Worm (Caenorhabditis elegans): ENCODE results near the gene fut-3.
"Not testable (repeated sequence)": the region's sequence is repeated elsewhere in the genome, so short reads cannot be mapped to it uniquely, and the experiment has no call there.

Gene fut-3

DNA sequence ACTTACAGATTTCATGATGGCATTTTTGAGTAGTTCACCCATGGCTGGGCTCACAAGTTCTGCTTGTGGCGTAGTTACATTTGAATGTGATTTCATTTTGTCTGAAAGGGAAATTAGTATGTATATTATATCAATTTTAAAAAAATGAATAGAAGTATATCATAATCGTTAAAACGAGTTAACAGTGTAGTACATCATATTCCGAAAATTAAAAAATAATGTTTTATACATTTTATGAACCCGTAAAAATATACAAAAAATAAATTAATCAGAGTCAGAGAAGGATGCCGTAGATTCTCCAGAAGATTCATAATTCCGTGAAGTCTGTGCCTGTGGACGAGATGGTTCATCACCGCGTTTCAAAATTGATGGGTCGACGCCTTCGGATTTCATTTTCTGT is 12.6 kb downstream of the fut-3 start, which contains the start of gene F59E12.9:
Gene F59E12.9 (minus strand): TSS at position 101 of the 400 bp plus-strand sequence.
- no peak for TF ChIP-seq tbx-37 (GFP tag; conservative IDR thresholded peaks at IDR 0.05)
- TF ChIP-seq ceh-13 (GFP tag; optimal IDR thresholded peaks at IDR 0.05): no peak
- no peak for TF ChIP-seq pes-1 (GFP tag; IDR thresholded peaks at IDR 0.05)
- no peak for TF ChIP-seq flt-1 (GFP tag; IDR thresholded peaks at IDR 0.05)
- no peak for TF ChIP-seq tra-4 (tag; optimal IDR thresholded peaks at IDR 0.05)
- no peak for TF ChIP-seq ama-1 (optimal IDR thresholded peaks at IDR 0.05)
- TF ChIP-seq ceh-36 (tag; optimal IDR thresholded peaks at IDR 0.05): no peak
- TF ChIP-seq hmbx-1 (tag; optimal IDR thresholded peaks at IDR 0.05): no peak
- TF ChIP-seq scrt-1 (GFP tag; IDR thresholded peaks at IDR 0.05): no peak
- TF ChIP-seq hnd-1 (tag; optimal IDR thresholded peaks at IDR 0.05): no peak
- TF ChIP-seq tbx-11 (GFP tag; IDR thresholded peaks at IDR 0.05): no peak
- no peak for TF ChIP-seq ets-7 (tag; optimal IDR thresholded peaks at IDR 0.05)
- TF ChIP-seq aly-1 (tag; optimal IDR thresholded peaks at IDR 0.05): no peak
- no peak for TF ChIP-seq hmg-4 (GFP tag; optimal IDR thresholded peaks at IDR 0.05)
- no peak for TF ChIP-seq B0310.2 (tag; optimal IDR thresholded peaks at IDR 0.05)
- TF ChIP-seq F13C5.2 (tag; optimal IDR thresholded peaks at IDR 0.05): no peak

DNA sequence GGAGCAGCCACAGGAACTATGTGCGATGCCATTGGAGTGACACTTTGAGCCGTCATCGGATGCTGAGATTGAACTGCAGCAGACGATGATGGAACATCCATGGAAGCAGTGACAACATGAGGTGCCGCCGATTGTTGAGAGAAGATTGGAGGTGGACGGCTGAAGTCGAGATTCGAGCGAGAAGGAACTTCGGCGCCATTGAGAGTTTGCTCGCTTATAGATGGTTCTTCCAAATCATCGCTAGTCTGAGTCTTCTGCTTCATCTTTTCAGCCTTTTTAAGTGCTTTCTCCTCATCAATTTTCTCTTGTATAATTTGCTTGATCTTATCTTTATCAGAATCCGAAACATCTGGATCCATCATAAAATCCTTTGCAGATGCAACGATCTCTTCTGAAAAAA is 17.5 kb downstream of the fut-3 start:
- no peak for TF ChIP-seq B0310.2 (tag; optimal IDR thresholded peaks at IDR 0.05)
- TF ChIP-seq ama-1 (optimal IDR thresholded peaks at IDR 0.05): no peak
- TF ChIP-seq hmg-4 (GFP tag; optimal IDR thresholded peaks at IDR 0.05): no peak

DNA sequence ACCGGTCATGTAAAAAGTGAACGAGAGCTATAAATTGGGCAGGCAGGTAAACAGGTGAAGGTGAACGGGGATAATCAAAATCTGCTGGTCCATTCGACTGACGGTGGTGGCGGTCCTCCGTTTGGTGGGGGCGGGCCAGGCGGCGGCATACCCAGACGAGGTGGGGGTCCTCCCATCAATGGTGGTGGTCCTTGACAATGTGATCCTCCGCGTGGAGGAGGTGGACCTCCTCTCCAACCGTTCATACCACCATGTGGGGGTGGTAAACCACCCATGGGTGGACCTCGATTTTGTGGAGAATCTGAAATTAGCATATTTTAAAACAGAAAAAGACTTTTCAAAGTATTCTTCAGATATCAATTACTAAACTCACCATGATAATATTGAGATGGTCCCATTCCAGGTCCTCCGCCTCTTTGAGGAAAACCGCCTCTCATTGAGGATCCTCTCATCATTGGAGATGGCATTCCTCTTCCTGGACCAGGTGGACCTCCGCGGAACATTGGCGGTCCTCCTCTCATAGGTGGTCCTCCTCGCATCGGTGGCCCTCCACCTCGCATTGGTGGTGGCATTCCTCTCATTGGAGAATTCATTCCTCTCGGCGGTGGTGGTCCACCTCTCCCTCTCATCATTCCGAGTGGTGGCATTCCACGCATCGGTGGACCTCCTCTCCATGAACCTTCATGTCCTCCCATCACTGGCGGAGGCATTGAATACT is 19.1 kb downstream of the fut-3 start:
- no peak for TF ChIP-seq hmg-4 (GFP tag; optimal IDR thresholded peaks at IDR 0.05)
- TF ChIP-seq aly-1 (tag; optimal IDR thresholded peaks at IDR 0.05): no peak
- no peak for TF ChIP-seq hnd-1 (tag; optimal IDR thresholded peaks at IDR 0.05)
- TF ChIP-seq tra-4 (tag; optimal IDR thresholded peaks at IDR 0.05): no peak
- no peak for TF ChIP-seq ceh-36 (tag; optimal IDR thresholded peaks at IDR 0.05)
- no peak for TF ChIP-seq pes-1 (GFP tag; IDR thresholded peaks at IDR 0.05)
- TF ChIP-seq F13C5.2 (tag; optimal IDR thresholded peaks at IDR 0.05): no peak
- TF ChIP-seq B0310.2 (tag; optimal IDR thresholded peaks at IDR 0.05): no peak
- TF ChIP-seq scrt-1 (GFP tag; IDR thresholded peaks at IDR 0.05): no peak
- no peak for TF ChIP-seq tbx-11 (GFP tag; IDR thresholded peaks at IDR 0.05)
- no peak for TF ChIP-seq sea-1 (GFP tag; conservative IDR thresholded peaks at IDR 0.05)
- TF ChIP-seq ets-7 (tag; optimal IDR thresholded peaks at IDR 0.05): no peak
- no peak for TF ChIP-seq hmbx-1 (tag; optimal IDR thresholded peaks at IDR 0.05)

DNA sequence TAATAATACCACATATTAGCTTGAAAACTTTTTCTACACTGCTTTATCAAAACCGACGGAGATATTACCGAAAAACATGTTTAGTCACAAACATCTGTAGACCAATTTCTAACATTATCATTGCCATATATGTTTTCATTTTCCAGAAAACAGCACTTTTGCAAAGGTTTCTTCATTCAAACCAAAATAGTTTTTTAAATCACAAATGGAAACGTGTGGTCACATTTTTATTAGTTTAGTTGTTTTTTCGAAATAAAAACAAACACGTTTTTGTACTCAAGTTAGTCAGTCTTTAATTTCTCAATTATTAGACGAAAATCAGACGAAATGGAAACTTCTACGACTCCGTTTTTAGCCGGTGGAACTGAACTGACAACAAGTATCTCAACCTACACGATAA is 21.5 kb downstream of the fut-3 start, which contains the start of gene F59E12.3:
Gene F59E12.3 (plus strand): TSS at position 301 of the 400 bp plus-strand sequence.
- TF ChIP-seq tra-4 (tag; optimal IDR thresholded peaks at IDR 0.05) (no peak), F13C5.2 (tag; optimal IDR thresholded peaks at IDR 0.05) (no peak), aly-1 (tag; optimal IDR thresholded peaks at IDR 0.05) (no peak), pes-1 (GFP tag; IDR thresholded peaks at IDR 0.05) (no peak), ceh-36 (tag; optimal IDR thresholded peaks at IDR 0.05) (no peak), ama-1 (optimal IDR thresholded peaks at IDR 0.05) (no peak), tbx-11 (GFP tag; IDR thresholded peaks at IDR 0.05) (no peak), scrt-1 (GFP tag; IDR thresholded peaks at IDR 0.05) (no peak), B0310.2 (tag; optimal IDR thresholded peaks at IDR 0.05) (no peak), hmbx-1 (tag; optimal IDR thresholded peaks at IDR 0.05) (no peak), hmg-4 (GFP tag; optimal IDR thresholded peaks at IDR 0.05) (no peak), ets-7 (tag; optimal IDR thresholded peaks at IDR 0.05) (no peak), tbx-37 (GFP tag; conservative IDR thresholded peaks at IDR 0.05) (no peak), flt-1 (GFP tag; IDR thresholded peaks at IDR 0.05) (no peak)

DNA sequence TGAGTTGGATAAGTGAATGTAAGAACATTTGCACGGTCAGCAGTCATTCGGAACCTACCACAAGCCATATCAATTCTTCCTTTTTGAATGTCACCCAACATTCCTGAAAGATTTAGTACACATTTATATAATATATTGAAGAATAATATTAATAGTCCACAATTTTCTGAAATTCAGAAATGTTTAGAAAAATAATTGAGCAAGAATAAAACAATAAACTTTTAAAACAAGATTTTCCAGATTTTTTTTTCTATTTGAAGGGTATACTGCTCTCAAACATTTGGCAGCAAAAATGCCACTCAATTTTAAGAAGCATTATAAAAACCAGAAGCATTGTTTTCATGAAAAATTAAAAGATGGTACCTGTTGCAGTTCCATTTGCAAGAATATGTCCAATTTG is 22.7 kb downstream of the fut-3 start, which contains the start of gene F59E12.8:
Gene F59E12.8 (minus strand): TSS at position 101 of the 400 bp plus-strand sequence.
- TF ChIP-seq flt-1 (GFP tag; IDR thresholded peaks at IDR 0.05) (no peak), tra-4 (tag; optimal IDR thresholded peaks at IDR 0.05) (no peak), sea-1 (GFP tag; conservative IDR thresholded peaks at IDR 0.05) (no peak), tbx-11 (GFP tag; IDR thresholded peaks at IDR 0.05) (no peak), hmg-4 (GFP tag; optimal IDR thresholded peaks at IDR 0.05) (no peak), pes-1 (GFP tag; IDR thresholded peaks at IDR 0.05) (no peak), ceh-36 (tag; optimal IDR thresholded peaks at IDR 0.05) (no peak), ets-7 (tag; optimal IDR thresholded peaks at IDR 0.05) (no peak), ama-1 (optimal IDR thresholded peaks at IDR 0.05) (no peak), aly-1 (tag; optimal IDR thresholded peaks at IDR 0.05) (no peak), hnd-1 (tag; optimal IDR thresholded peaks at IDR 0.05) (no peak), scrt-1 (GFP tag; IDR thresholded peaks at IDR 0.05) (no peak), hmbx-1 (tag; optimal IDR thresholded peaks at IDR 0.05) (no peak)

DNA sequence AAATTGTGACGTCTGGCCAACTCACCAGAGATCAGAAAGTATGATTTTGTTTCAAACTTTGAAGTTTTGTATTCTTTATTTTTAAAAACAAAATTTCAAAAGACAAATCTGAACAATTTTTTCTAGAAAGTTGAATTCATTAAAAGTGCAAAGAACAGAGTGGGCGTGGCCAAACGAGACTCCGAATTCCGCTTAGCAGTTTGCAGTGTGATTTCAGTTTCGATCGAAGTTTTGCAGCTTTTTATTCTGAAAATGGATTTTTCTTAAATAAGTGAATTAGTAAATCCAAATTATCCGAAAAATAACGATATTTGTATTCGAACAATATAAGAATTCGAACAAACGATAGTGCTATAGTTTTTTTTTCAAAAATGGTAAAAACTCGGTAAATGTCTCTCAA is 26.1 kb downstream of the fut-3 start:
- TF ChIP-seq tbx-11 (GFP tag; IDR thresholded peaks at IDR 0.05) (no peak), tbx-37 (GFP tag; conservative IDR thresholded peaks at IDR 0.05) (no peak), ets-7 (tag; optimal IDR thresholded peaks at IDR 0.05) (no peak), sea-1 (GFP tag; conservative IDR thresholded peaks at IDR 0.05) (no peak), aly-1 (tag; optimal IDR thresholded peaks at IDR 0.05) (no peak), hnd-1 (tag; optimal IDR thresholded peaks at IDR 0.05) (no peak), flt-1 (GFP tag; IDR thresholded peaks at IDR 0.05) (no peak), B0310.2 (tag; optimal IDR thresholded peaks at IDR 0.05) (no peak), ceh-36 (tag; optimal IDR thresholded peaks at IDR 0.05) (no peak), hmg-4 (GFP tag; optimal IDR thresholded peaks at IDR 0.05) (no peak), ceh-13 (GFP tag; optimal IDR thresholded peaks at IDR 0.05) (no peak), hmbx-1 (tag; optimal IDR thresholded peaks at IDR 0.05) (no peak)

DNA sequence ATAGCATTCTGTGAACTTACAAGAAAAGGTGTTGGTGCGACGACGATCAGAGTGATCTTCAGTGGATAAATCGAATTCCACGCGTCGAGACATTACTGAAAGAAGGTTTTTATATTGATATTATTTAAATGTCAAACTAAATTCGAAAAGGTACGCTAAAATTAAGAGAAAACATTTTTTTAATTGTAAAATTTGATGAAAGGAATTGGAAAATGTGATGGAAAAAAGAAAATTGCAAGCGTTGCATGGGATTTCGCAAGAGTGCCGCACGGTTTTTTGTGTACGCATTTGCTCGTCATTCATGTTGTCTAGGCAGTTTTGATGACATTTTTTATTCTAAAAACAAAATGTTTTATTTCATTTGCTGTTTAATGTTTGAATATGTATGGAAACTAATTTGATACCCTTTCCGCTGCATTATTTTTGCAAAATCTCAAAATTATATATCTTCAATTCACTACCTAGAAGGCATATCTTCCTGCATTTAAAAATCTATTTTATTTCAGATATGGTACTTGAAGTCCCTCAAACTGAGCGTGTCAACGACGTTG is 28.6 kb downstream of the fut-3 start, which contains the start of the genes F59E12.6 and npl-4.1:
Gene F59E12.6 (minus strand): TSS at position 101 of the 551 bp plus-strand sequence.
Gene npl-4.1 (plus strand): TSS at position 501 of the 551 bp plus-strand sequence.
- not testable (repeated sequence) for TF ChIP-seq aly-1 (tag; optimal IDR thresholded peaks at IDR 0.05); B0310.2 (tag; optimal IDR thresholded peaks at IDR 0.05); ama-1 (optimal IDR thresholded peaks at IDR 0.05)
